Fruit fly (Drosophila melanogaster): ENCODE measurements around the gene CG32536.

CG32536 gene

DNA sequence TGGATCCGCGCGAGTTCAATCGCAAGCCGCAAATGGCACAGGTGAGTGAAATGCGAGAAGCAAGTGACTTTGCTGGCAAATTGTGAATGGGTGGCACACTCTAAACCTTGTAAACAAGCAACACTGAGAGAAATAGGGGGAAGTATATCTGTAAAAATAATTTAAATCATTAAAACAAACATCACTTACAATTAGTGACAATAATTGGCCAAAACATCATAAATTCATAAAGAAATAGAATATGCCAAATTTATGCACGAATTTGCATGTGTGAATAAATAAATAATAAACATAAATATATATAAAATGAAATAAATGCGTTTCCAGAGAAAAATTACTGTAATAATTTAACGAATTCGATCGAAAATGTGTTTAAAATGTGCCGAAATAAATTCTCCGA lies 14.1 kb downstream of the CG32536 start (continued):
- no peak for TF ChIP-seq CG6254 (GFP tag; optimal IDR thresholded peaks at IDR 0.05)
- TF ChIP-seq croc (GFP tag; conservative IDR thresholded peaks at IDR 0.05) = no peak
- no peak for TF ChIP-seq CG5245 (GFP tag; optimal IDR thresholded peaks at IDR 0.05)
- TF ChIP-seq her (GFP tag; optimal IDR thresholded peaks at IDR 0.05) = no peak
- TF ChIP-seq Hsf (GFP tag; optimal IDR thresholded peaks at IDR 0.05) = no peak
- TF ChIP-seq ranshi (GFP tag; IDR thresholded peaks at IDR 0.05) = no peak
- 0 out of 3 replicates have a peak, but pooled peaks have one; percentile 30 for TF ChIP-seq CG17361 (GFP tag; IDR thresholded peaks at IDR 0.05)
- no peak for TF ChIP-seq pnt (GFP tag; optimal IDR thresholded peaks at IDR 0.05)
- TF ChIP-seq zen2 (GFP tag; IDR thresholded peaks at IDR 0.05; ENCODE audit: partially characterized antibody) = no peak
- TF ChIP-seq CG31224 (GFP tag; IDR thresholded peaks at IDR 0.05) = no peak
- no peak for TF ChIP-seq unc-4 (GFP tag; IDR thresholded peaks at IDR 0.05; ENCODE audit: partially characterized antibody)
- no peak for TF ChIP-seq Optix (GFP tag; IDR thresholded peaks at IDR 0.05)
- no peak for TF ChIP-seq CG3407 (GFP tag; optimal IDR thresholded peaks at IDR 0.05)
- TF ChIP-seq crc (GFP tag; optimal IDR thresholded peaks at IDR 0.05) = no peak
- no peak for TF ChIP-seq Gsc (GFP tag; IDR thresholded peaks at IDR 0.05)
- no peak for TF ChIP-seq otp (GFP tag; IDR thresholded peaks at IDR 0.05)
- TF ChIP-seq Dek (tag; optimal IDR thresholded peaks at IDR 0.05) = no peak
- TF ChIP-seq Eip74EF (GFP tag; optimal IDR thresholded peaks at IDR 0.05) = no peak
- peak; percentile 41 for TF ChIP-seq D19A (tag; optimal IDR thresholded peaks at IDR 0.05)
- TF ChIP-seq CG8359 (GFP tag; optimal IDR thresholded peaks at IDR 0.05; ENCODE audit: borderline replicate concordance) = no peak
- TF ChIP-seq CG2678 (tag; optimal IDR thresholded peaks at IDR 0.05) = peak; percentile 50
- no peak for TF ChIP-seq Mad (GFP tag; optimal IDR thresholded peaks at IDR 0.05)
- TF ChIP-seq lab (GFP tag; optimal IDR thresholded peaks at IDR 0.05) = no peak

DNA sequence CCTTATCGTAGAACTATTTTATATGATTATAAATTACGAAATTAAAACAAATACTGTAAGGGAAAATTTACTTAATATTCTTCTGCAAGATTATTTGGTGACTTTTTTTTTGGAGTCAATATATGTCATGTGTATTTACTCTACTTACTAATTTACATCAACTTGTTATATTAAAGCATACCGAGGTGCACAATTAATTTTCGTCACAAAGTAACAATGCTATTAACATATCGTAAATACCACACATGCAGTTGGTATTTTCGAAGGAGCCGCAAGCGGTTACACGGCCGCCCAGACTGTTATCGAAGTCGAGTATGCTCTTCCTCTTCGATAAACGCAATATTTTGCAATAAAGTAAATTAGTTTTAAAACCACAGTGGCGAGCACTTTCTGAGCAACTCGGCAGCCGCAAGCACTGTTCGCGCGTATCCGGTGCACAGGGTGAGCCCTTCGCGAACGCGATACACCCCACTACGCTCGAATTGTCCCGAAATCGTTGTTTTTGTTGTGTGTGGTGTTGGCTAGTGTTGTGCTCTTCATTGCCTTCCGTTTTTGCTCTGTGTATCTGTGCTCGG lies 15.1 kb downstream of the CG32536 start, which contains the start of gene Vav:
TSS of gene Vav (plus strand) at position 293 of the 575 bp plus-strand sequence.
- TF ChIP-seq Scr (GFP tag; IDR thresholded peaks at IDR 0.05; ENCODE audit: partially characterized antibody) = peak; percentile 47
- no peak for TF ChIP-seq az2 (GFP tag; optimal IDR thresholded peaks at IDR 0.05)
- peak; percentile 48 for TF ChIP-seq Nf-YC (tag; optimal IDR thresholded peaks at IDR 0.05)
- TF ChIP-seq CG9876 (GFP tag; optimal IDR thresholded peaks at IDR 0.05) = no peak
- TF ChIP-seq Hmx (GFP tag; optimal IDR thresholded peaks at IDR 0.05) = no peak
- no peak for TF ChIP-seq CG7928 (GFP tag; optimal IDR thresholded peaks at IDR 0.05)
- no peak for TF ChIP-seq gro (GFP tag; optimal IDR thresholded peaks at IDR 0.05)
- no peak for TF ChIP-seq Fer2 (tag; optimal IDR thresholded peaks at IDR 0.05)
- TF ChIP-seq unc-4 (GFP tag; IDR thresholded peaks at IDR 0.05; ENCODE audit: partially characterized antibody) = no peak
- TF ChIP-seq Optix (GFP tag; IDR thresholded peaks at IDR 0.05) = no peak
- no peak for TF ChIP-seq bsh (GFP tag; optimal IDR thresholded peaks at IDR 0.05)
- TF ChIP-seq CTCF (GFP tag; optimal IDR thresholded peaks at IDR 0.05) = peak; percentile 68
- TF ChIP-seq Ada2b (GFP tag; IDR thresholded peaks at IDR 0.05) = no peak
- TF ChIP-seq btn (GFP tag; optimal IDR thresholded peaks at IDR 0.05) = no peak
- TF ChIP-seq Ptx1 (GFP tag; IDR thresholded peaks at IDR 0.05) = no peak
- TF ChIP-seq HLH54F (GFP tag; optimal IDR thresholded peaks at IDR 0.05) = no peak
- no peak for TF ChIP-seq gem (tag; optimal IDR thresholded peaks at IDR 0.05)
- no peak for TF ChIP-seq Nf-YB (GFP tag; optimal IDR thresholded peaks at IDR 0.05)
- 0 out of 3 replicates have a peak, but pooled peaks have one; percentile 15 for TF ChIP-seq CG6791 (GFP tag; IDR thresholded peaks at IDR 0.05; ENCODE audit: partially characterized antibody)
- no peak for TF ChIP-seq Stat92E (GFP tag; optimal IDR thresholded peaks at IDR 0.05)
- TF ChIP-seq Fer1 (GFP tag; optimal IDR thresholded peaks at IDR 0.05) = peak; percentile 58
- no peak for TF ChIP-seq oc (tag; optimal IDR thresholded peaks at IDR 0.05)
- TF ChIP-seq rib (GFP tag; IDR thresholded peaks at IDR 0.05) = no peak
- TF ChIP-seq E2f2 (GFP tag; IDR thresholded peaks at IDR 0.05) = peak; percentile 53; the same call in 1 of the 2 replicates
- peak; percentile 34 for TF ChIP-seq MTF-1 (GFP tag; optimal IDR thresholded peaks at IDR 0.05; ENCODE audit: borderline replicate concordance)
- peak; percentile 36 for TF ChIP-seq BEAF-32 (GFP tag; optimal IDR thresholded peaks at IDR 0.05)
- no peak for TF ChIP-seq Fer3 (tag; optimal IDR thresholded peaks at IDR 0.05)
- TF ChIP-seq Hr39 (optimal IDR thresholded peaks at IDR 0.05) = no peak
- TF ChIP-seq Neu2 (GFP tag; optimal IDR thresholded peaks at IDR 0.05; ENCODE audit: borderline replicate concordance) = no peak

Data from whole organism, embryonic.